Fruit fly (Drosophila melanogaster) whole organism: ENCODE results near the gene Jhbp16.

ENCODE experiments used
- CG8478 ChIP-seq: fragments of >200 bp; optimal IDR thresholded peaks from 2 replicates; lab custom pipeline; 2018; ENCODE audit warnings: inconsistent platforms
- Dll ChIP-seq: fragments of >200 bp; optimal IDR thresholded peaks from 2 replicates; lab custom pipeline; 2017
- EcR ChIP-seq, 2 experiments: fragments of >200 bp; optimal IDR thresholded peaks; 2 replicates each; lab custom pipeline; 2017; ENCODE audit warnings: missing biosample characterization in 2 of 2, missing genetic modification characterization in 2 of 2, missing genetic modification reagents in 2 of 2
- pan ChIP-seq: fragments of >200 bp; optimal IDR thresholded peaks from 2 replicates; lab custom pipeline; 2017
- psq ChIP-seq: fragments of >200 bp; optimal IDR thresholded peaks from 2 replicates; lab custom pipeline; 2017
- usp ChIP-seq: fragments of >200 bp; optimal IDR thresholded peaks from 2 replicates; lab custom pipeline; 2017; ENCODE audit warnings: missing biosample characterization, missing genetic modification characterization, mixed read lengths

- TF ChIP-seq CG8478 (lab: Kevin White, UChicago) (no peak), EcR (GFP tag; optimal IDR thresholded peaks at IDR 0.05; lab: Kevin White, UChicago) (no peak), usp (GFP tag; lab: Kevin White, UChicago) (no peak), pan (no peak), Dll (lab: Kevin White, UChicago) (no peak), psq (no peak)
Measured at dm6 chr3R:21638437-21638836, 25.8 kb upstream of the Jhbp16 start.
